Worm (Caenorhabditis elegans) whole organism, L2 larva: Measurements from ENCODE around the gene col-8.

ENCODE experiments used
- C34F6.9 ChIP-seq: fragments of 150-350 bp; optimal IDR thresholded peaks from 2 replicates; lab custom pipeline; 2014; ENCODE audit warnings: missing biosample characterization, missing genetic modification characterization
- F13H6.1 ChIP-seq: sonication (generic microtip); optimal IDR thresholded peaks from 2 replicates; lab custom pipeline; 2016; ENCODE audit warnings: missing genetic modification characterization, missing compliant biosample characterization
- R02D3.7 ChIP-seq: fragments of 150-350 bp; optimal IDR thresholded peaks from 2 replicates; lab custom pipeline; 2014; ENCODE audit warnings: missing biosample characterization, missing genetic modification characterization
- Y55F3AM.14 ChIP-seq: fragments of 200-800 bp; sonication (Bioruptor generic); optimal IDR thresholded peaks from 2 replicates; lab custom pipeline; 2018; ENCODE audit warnings: mild to moderate bottlenecking, missing genetic modification characterization, missing compliant biosample characterization
- ZK546.5 ChIP-seq: sonication (generic microtip); optimal IDR thresholded peaks from 2 replicates; lab custom pipeline; 2017; ENCODE audit warnings: missing biosample characterization, missing genetic modification characterization
- alr-1 ChIP-seq: fragments of 150-350 bp; optimal IDR thresholded peaks from 2 replicates; lab custom pipeline; 2014; ENCODE audit warnings: missing biosample characterization, missing genetic modification characterization
- aly-2 ChIP-seq: fragments of 150-350 bp; optimal IDR thresholded peaks from 2 replicates; lab custom pipeline; 2014; ENCODE audit warnings: missing biosample characterization, missing genetic modification characterization
- ama-1 ChIP-seq: fragments of 150-350 bp; optimal IDR thresholded peaks from 2 replicates; lab custom pipeline; 2018; ENCODE audit warnings: inconsistent platforms
- blmp-1 ChIP-seq: sonication (generic microtip); optimal IDR thresholded peaks from 2 replicates; lab custom pipeline; 2017; ENCODE audit warnings: missing genetic modification characterization, mild to moderate bottlenecking, missing compliant biosample characterization, antibody characterized with exemption, moderate library complexity; ENCODE audit not compliant: insufficient read depth
- ceh-16 ChIP-seq: fragments of 150-350 bp; optimal IDR thresholded peaks from 2 replicates; lab custom pipeline; 2014; ENCODE audit warnings: missing biosample characterization, missing genetic modification characterization
- ceh-82 ChIP-seq: fragments of 150-350 bp; optimal IDR thresholded peaks from 2 replicates; lab custom pipeline; 2014; ENCODE audit warnings: missing biosample characterization, missing genetic modification characterization
- dmd-4 ChIP-seq: sonication (generic microtip); optimal IDR thresholded peaks from 2 replicates; lab custom pipeline; 2017; ENCODE audit warnings: missing biosample characterization, missing genetic modification characterization
- egl-27 ChIP-seq: sonication (generic microtip); optimal IDR thresholded peaks from 3 replicates; lab custom pipeline; 2017; ENCODE audit warnings: missing biosample characterization, missing genetic modification reagents, missing genetic modification characterization
- elt-1 ChIP-seq: fragments of 150-350 bp; optimal IDR thresholded peaks from 2 replicates; lab custom pipeline; 2014; ENCODE audit warnings: missing biosample characterization, missing genetic modification characterization
- elt-3 ChIP-seq: sonication (generic microtip); optimal IDR thresholded peaks from 2 replicates; lab custom pipeline; 2017; ENCODE audit warnings: missing biosample characterization, missing genetic modification characterization
- fos-1 ChIP-seq: fragments of 150-350 bp; optimal IDR thresholded peaks from 2 replicates; lab custom pipeline; 2014; ENCODE audit warnings: missing biosample characterization, missing genetic modification characterization
- gmeb-1 ChIP-seq: fragments of 150-350 bp; optimal IDR thresholded peaks from 2 replicates; lab custom pipeline; 2014; ENCODE audit warnings: missing biosample characterization, missing genetic modification characterization
- lin-11 ChIP-seq: fragments of 150-350 bp; sonication (generic microtip); optimal IDR thresholded peaks from 2 replicates; lab custom pipeline; 2014; ENCODE audit warnings: missing biosample characterization, missing genetic modification characterization, inconsistent platforms, mixed read lengths
- lin-13 ChIP-seq: fragments of 150-350 bp; optimal IDR thresholded peaks from 2 replicates; lab custom pipeline; 2014; ENCODE audit warnings: missing biosample characterization, missing genetic modification reagents, missing genetic modification characterization
- lin-39 ChIP-seq: fragments of 150-350 bp; optimal IDR thresholded peaks from 2 replicates; lab custom pipeline; 2014; ENCODE audit warnings: missing biosample characterization, missing genetic modification reagents, missing genetic modification characterization
- lsy-2 ChIP-seq, 2 experiments: fragments of 150-350 bp in 1 of 2; sonication (generic microtip) in 1 of 2; optimal IDR thresholded peaks; 2 replicates each; lab custom pipeline; 2014 to 2017; ENCODE audit warnings: missing biosample characterization in 2 of 2, missing genetic modification characterization in 2 of 2
- mab-5 ChIP-seq: fragments of 150-350 bp; optimal IDR thresholded peaks from 2 replicates; lab custom pipeline; 2014; ENCODE audit warnings: missing biosample characterization, missing genetic modification characterization
- mbf-1 ChIP-seq: sonication (generic microtip); optimal IDR thresholded peaks from 2 replicates; lab custom pipeline; 2017; ENCODE audit warnings: missing biosample characterization, missing genetic modification characterization
- mdl-1 ChIP-seq, 2 experiments: fragments of 150-350 bp in 1 of 2; sonication (generic microtip) in 1 of 2; optimal IDR thresholded peaks; 2 replicates each; lab custom pipeline; 2017; ENCODE audit warnings: missing biosample characterization in 2 of 2, missing genetic modification characterization in 2 of 2
- nhr-10 ChIP-seq: sonication (generic microtip); optimal IDR thresholded peaks from 2 replicates; lab custom pipeline; 2017; ENCODE audit warnings: missing biosample characterization, missing genetic modification characterization
- nhr-11 ChIP-seq: fragments of 150-350 bp; optimal IDR thresholded peaks from 2 replicates; lab custom pipeline; 2014; ENCODE audit warnings: missing biosample characterization, missing genetic modification characterization
- nhr-12 ChIP-seq: fragments of 150-350 bp; optimal IDR thresholded peaks from 2 replicates; lab custom pipeline; 2014; ENCODE audit warnings: missing biosample characterization, missing genetic modification characterization
- nhr-129 ChIP-seq: fragments of 150-350 bp; optimal IDR thresholded peaks from 2 replicates; lab custom pipeline; 2014; ENCODE audit warnings: missing biosample characterization, missing genetic modification characterization
- nhr-21 ChIP-seq: fragments of 150-350 bp; optimal IDR thresholded peaks from 2 replicates; lab custom pipeline; 2014; ENCODE audit warnings: missing biosample characterization, missing genetic modification characterization
- nhr-23 ChIP-seq: fragments of 150-350 bp; optimal IDR thresholded peaks from 2 replicates; lab custom pipeline; 2014; ENCODE audit warnings: missing biosample characterization, missing genetic modification reagents, missing genetic modification characterization
- nhr-237 ChIP-seq: fragments of 150-350 bp; optimal IDR thresholded peaks from 2 replicates; lab custom pipeline; 2014; ENCODE audit warnings: missing biosample characterization, missing genetic modification characterization
- nhr-25 ChIP-seq: fragments of 150-350 bp; sonication (generic microtip); optimal IDR thresholded peaks from 3 replicates; lab custom pipeline; 2014; ENCODE audit warnings: missing biosample characterization, missing genetic modification characterization
- nhr-6 ChIP-seq: fragments of 150-350 bp; optimal IDR thresholded peaks from 2 replicates; lab custom pipeline; 2014; ENCODE audit warnings: missing biosample characterization, missing genetic modification characterization
- nhr-77 ChIP-seq: fragments of 150-350 bp; optimal IDR thresholded peaks from 2 replicates; lab custom pipeline; 2014; ENCODE audit warnings: missing biosample characterization, missing genetic modification characterization
- peb-1 ChIP-seq: fragments of 150-350 bp; optimal IDR thresholded peaks from 2 replicates; lab custom pipeline; 2014; ENCODE audit warnings: missing biosample characterization, missing genetic modification characterization
- sem-4 ChIP-seq: fragments of 150-350 bp; optimal IDR thresholded peaks from 2 replicates; lab custom pipeline; 2014; ENCODE audit warnings: missing biosample characterization, missing genetic modification reagents, missing genetic modification characterization
- skn-1 ChIP-seq: sonication (generic microtip); optimal IDR thresholded peaks from 2 replicates; lab custom pipeline; 2017; ENCODE audit warnings: missing biosample characterization, missing genetic modification characterization
- sma-3 ChIP-seq: sonication (generic microtip); optimal IDR thresholded peaks from 2 replicates; lab custom pipeline; 2016; ENCODE audit warnings: missing genetic modification reagents, missing genetic modification characterization, missing compliant biosample characterization
- snpc-4 ChIP-seq: fragments of 150-350 bp; optimal IDR thresholded peaks from 2 replicates; lab custom pipeline; 2014; ENCODE audit warnings: missing biosample characterization, missing genetic modification characterization
- unc-39 ChIP-seq: fragments of 150-350 bp; optimal IDR thresholded peaks from 2 replicates; lab custom pipeline; 2014; ENCODE audit warnings: missing biosample characterization, missing genetic modification characterization
- unc-55 ChIP-seq: fragments of 150-350 bp; sonication (generic microtip); optimal IDR thresholded peaks from 3 replicates; lab custom pipeline; 2014; ENCODE audit warnings: missing biosample characterization, missing genetic modification reagents, missing genetic modification characterization
- unc-62 ChIP-seq: fragments of 150-350 bp; optimal IDR thresholded peaks from 2 replicates; lab custom pipeline; 2014; ENCODE audit warnings: missing biosample characterization, missing genetic modification reagents, missing genetic modification characterization
- zag-1 ChIP-seq: fragments of 150-350 bp; optimal IDR thresholded peaks from 2 replicates; lab custom pipeline; 2014; ENCODE audit warnings: missing biosample characterization, missing genetic modification characterization
- ztf-1 ChIP-seq: fragments of 200-800 bp; sonication (Bioruptor generic); conservative IDR thresholded peaks from 2 replicates; pipeline ENCODE4 v1.3.6; 2022; ENCODE audit warnings: missing genetic modification characterization, missing compliant biosample characterization
- ztf-11 ChIP-seq: sonication (generic microtip); optimal IDR thresholded peaks from 2 replicates; lab custom pipeline; 2017; ENCODE audit warnings: missing biosample characterization, missing genetic modification characterization
- ztf-4 ChIP-seq: fragments of 150-350 bp; optimal IDR thresholded peaks from 2 replicates; lab custom pipeline; 2014; ENCODE audit warnings: missing biosample characterization, missing genetic modification characterization

The col-8 gene

DNA sequence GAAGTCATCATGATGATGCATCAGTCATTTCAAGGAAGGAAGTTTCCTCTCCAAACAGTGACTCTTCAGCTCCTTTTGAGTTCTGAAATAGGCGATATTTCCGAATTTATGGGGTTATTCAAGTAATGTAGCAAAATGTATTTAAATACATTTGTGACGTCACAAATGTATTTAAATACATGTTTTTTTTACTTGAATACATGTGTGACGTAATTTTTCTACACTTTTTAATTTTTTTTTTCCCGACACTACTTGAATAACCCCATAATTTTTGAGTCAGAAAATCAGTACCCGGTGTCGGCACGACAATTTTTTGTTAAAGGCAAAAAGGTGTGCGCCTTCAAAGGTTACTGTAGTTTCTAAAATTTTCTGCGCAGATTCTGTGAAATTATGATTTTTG, 45.4 kb downstream of the col-8 start:
- TF ChIP-seq nhr-23 (tag; lab: Kevin White, UChicago) (no peak), sem-4 (tag; lab: Kevin White, UChicago) (no peak), lin-39 (tag; lab: Kevin White, UChicago) (no peak), ztf-4 (tag; lab: Kevin White, UChicago) (no peak), Y55F3AM.14 (no peak), alr-1 (tag; lab: Kevin White, UChicago) (no peak), ceh-16 (tag; lab: Kevin White, UChicago) (no peak), nhr-21 (tag; lab: Kevin White, UChicago) (no peak)
- TF ChIP-seq, all 48 proteins: peak for 0

DNA sequence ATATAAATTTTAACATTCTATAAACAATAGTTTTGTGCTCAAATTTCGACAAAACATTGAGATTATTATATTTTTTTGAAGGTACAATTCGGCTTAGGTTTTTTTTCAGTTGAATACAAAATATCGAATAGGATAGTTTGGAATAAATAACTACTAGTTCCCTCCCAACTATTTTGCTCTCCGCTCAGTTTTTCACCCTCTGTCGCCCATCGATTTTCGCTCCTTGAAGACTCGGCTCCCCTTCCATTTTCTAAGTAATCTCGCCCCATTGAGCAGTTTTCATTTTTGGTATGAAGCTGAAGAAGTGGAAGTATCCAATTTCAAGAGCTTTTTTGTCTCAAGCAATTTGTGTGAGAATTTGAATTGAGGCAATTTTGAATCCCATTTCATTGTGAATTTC, 46.7 kb downstream of the col-8 start, which contains the start of gene F31E3.2:
TSS of gene F31E3.2 (plus strand) at position 301 of the 400 bp plus-strand sequence.
- TF ChIP-seq nhr-10 (tag; lab: Kevin White, UChicago): no peak
- TF ChIP-seq nhr-129 (tag; lab: Kevin White, UChicago): no peak
- no peak for TF ChIP-seq peb-1
- peak; percentile 40 for TF ChIP-seq C34F6.9
- TF ChIP-seq unc-55: peak; percentile 40
- no peak for TF ChIP-seq ceh-16 (tag; lab: Kevin White, UChicago)
- no peak for TF ChIP-seq R02D3.7 (tag; lab: Kevin White, UChicago)
- no peak for TF ChIP-seq ztf-11 (tag; lab: Kevin White, UChicago)
- TF ChIP-seq gmeb-1 (tag; lab: Kevin White, UChicago): no peak
- TF ChIP-seq lsy-2 (tag; optimal IDR thresholded peaks at IDR 0.05; lab: Kevin White, UChicago): peak in 1 of 2 experiments; percentile 27
- TF ChIP-seq egl-27 (tag; lab: Kevin White, UChicago): no peak

DNA sequence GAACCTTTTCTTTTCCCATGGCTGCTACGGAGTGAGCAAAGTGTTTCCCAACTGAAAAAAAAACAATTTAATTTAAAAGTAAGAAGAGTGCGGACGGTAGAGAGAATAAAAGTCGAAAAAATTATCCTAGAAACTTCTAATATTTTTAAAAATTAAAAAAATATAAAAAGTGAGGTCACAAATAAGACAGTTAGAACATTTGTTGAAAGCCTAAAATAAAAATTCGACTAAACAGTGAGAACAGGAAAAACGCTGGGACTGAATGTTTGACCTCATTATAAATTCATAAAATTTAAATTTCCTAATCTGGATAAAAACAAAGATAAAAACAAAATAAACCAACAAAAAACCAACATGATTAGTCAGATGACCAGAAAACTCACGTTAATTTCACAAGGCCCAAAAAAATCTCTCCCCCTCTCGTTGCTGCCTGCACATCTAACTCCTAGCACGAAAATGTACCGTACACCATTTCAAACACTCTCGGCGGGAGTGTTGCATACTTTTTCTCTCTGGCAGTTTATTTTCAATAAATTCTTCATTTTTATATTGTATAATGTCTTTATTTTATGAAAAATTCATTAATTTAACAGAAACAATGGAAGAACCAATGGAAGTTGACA, 48.6 kb downstream of the col-8 start, which contains the start of the genes eef-1A.1 and rfc-4:
TSS of gene eef-1A.1 (minus strand) at position 51 of the 623 bp plus-strand sequence.
TSS of gene rfc-4 (plus strand) at position 592 of the 623 bp plus-strand sequence.
- TF ChIP-seq sem-4 (tag; lab: Kevin White, UChicago) (peak; percentile 96), aly-2 (tag; lab: Kevin White, UChicago) (no peak), nhr-10 (tag; lab: Kevin White, UChicago) (peak; percentile 18), nhr-21 (tag; lab: Kevin White, UChicago) (peak; percentile 95), dmd-4 (tag; lab: Kevin White, UChicago) (no peak), nhr-6 (peak; percentile 97), ceh-16 (tag; lab: Kevin White, UChicago) (peak; percentile 87), nhr-129 (tag; lab: Kevin White, UChicago) (peak; percentile 99), alr-1 (tag; lab: Kevin White, UChicago) (no peak), ama-1 (lab: Kevin White, UChicago) (peak; percentile 90), lin-39 (tag; lab: Kevin White, UChicago) (no peak), mbf-1 (no peak), lsy-2 (tag; optimal IDR thresholded peaks at IDR 0.05; lab: Kevin White, UChicago) (peak; percentile 98 to 100), ztf-1 (GFP tag; lab: Robert Waterston, UW) (no peak), skn-1 (tag; lab: Kevin White, UChicago) (peak; percentile 91), Y55F3AM.14 (peak; percentile 88), ztf-11 (tag; lab: Kevin White, UChicago) (no peak), nhr-12 (peak; percentile 68), ceh-82 (tag; lab: Kevin White, UChicago) (peak; percentile 81), nhr-77 (tag; lab: Kevin White, UChicago) (peak; percentile 71), zag-1 (tag; lab: Kevin White, UChicago) (peak; percentile 83), elt-1 (tag; lab: Kevin White, UChicago) (no peak), mdl-1 (tag; optimal IDR thresholded peaks at IDR 0.05; lab: Kevin White, UChicago) (peak in 1 of 2 experiments; percentile 78), gmeb-1 (tag; lab: Kevin White, UChicago) (peak; percentile 97), sma-3 (peak; percentile 98), mab-5 (tag; lab: Kevin White, UChicago) (peak; percentile 92), F13H6.1 (tag; lab: Kevin White, UChicago) (peak; percentile 87), unc-62 (GFP tag; lab: Kevin White, UChicago) (no peak), fos-1 (peak; percentile 98), C34F6.9 (peak; percentile 100), egl-27 (tag; lab: Kevin White, UChicago) (peak; percentile 55), nhr-23 (tag; lab: Kevin White, UChicago) (no peak), R02D3.7 (tag; lab: Kevin White, UChicago) (peak; percentile 79), lin-13 (GFP tag; lab: Kevin White, UChicago) (peak; percentile 97), nhr-237 (tag; lab: Kevin White, UChicago) (peak; percentile 47), nhr-25 (tag; lab: Kevin White, UChicago) (peak; percentile 98), blmp-1 (tag; lab: Kevin White, UChicago) (peak; percentile 86), ztf-4 (tag; lab: Kevin White, UChicago) (peak; percentile 88), peb-1 (no peak), ZK546.5 (tag; lab: Kevin White, UChicago) (peak; percentile 98), nhr-11 (no peak), unc-55 (peak; percentile 99), elt-3 (tag; lab: Kevin White, UChicago) (no peak), unc-39 (tag; lab: Kevin White, UChicago) (no peak), snpc-4 (tag; lab: Kevin White, UChicago) (peak; percentile 86), lin-11 (tag; lab: Kevin White, UChicago) (peak; percentile 98)
